Fruit fly (Drosophila melanogaster) whole organism, embryonic: ENCODE measurements around the gene Vps13D.

ENCODE experiments used
- Bdp1 ChIP-seq: fragments of 200-800 bp; sonication (Bioruptor generic); optimal IDR thresholded peaks from 3 replicates; lab custom pipeline; 2016; ENCODE audit warnings: missing biosample characterization, missing genetic modification characterization
- Bgb ChIP-seq: fragments of 200-800 bp; sonication (Bioruptor generic); IDR thresholded peaks from 2 replicates; pipeline ENCODE4 v1.3.6; 2022; ENCODE audit warnings: missing biosample characterization, missing genetic modification characterization; ENCODE audit not compliant: partially characterized antibody
- CG11398 ChIP-seq: fragments of 200-800 bp; sonication (Bioruptor generic); optimal IDR thresholded peaks from 2 replicates; lab custom pipeline; 2016; ENCODE audit warnings: missing biosample characterization, missing genetic modification characterization
- CG11695 ChIP-seq: fragments of 200-800 bp; sonication (Bioruptor generic); IDR thresholded peaks from 3 replicates; pipeline ENCODE4 v1.3.6; 2022; ENCODE audit warnings: missing biosample characterization, missing genetic modification characterization
- CG12071 ChIP-seq: fragments of 200-800 bp; sonication (Bioruptor generic); optimal IDR thresholded peaks from 3 replicates; lab custom pipeline; 2018; ENCODE audit warnings: missing biosample characterization, mild to moderate bottlenecking, missing genetic modification characterization
- CG12659 ChIP-seq: fragments of 200-800 bp; sonication (Bioruptor generic); optimal IDR thresholded peaks from 3 replicates; lab custom pipeline; 2017; ENCODE audit warnings: mild to moderate bottlenecking, missing biosample characterization, missing genetic modification reagents, missing genetic modification characterization
- CG1792 ChIP-seq: fragments of 200-800 bp; sonication (Bioruptor generic); optimal IDR thresholded peaks from 2 replicates; lab custom pipeline; 2016; ENCODE audit warnings: missing biosample characterization, missing genetic modification characterization
- CG30020 ChIP-seq: fragments of 200-800 bp; optimal IDR thresholded peaks from 2 replicates; lab custom pipeline; 2019; ENCODE audit warnings: missing biosample characterization, mild to moderate bottlenecking, missing genetic modification characterization, moderate library complexity
- CG30403 ChIP-seq: fragments of 200-800 bp; sonication (Bioruptor generic); optimal IDR thresholded peaks from 3 replicates; lab custom pipeline; 2016; ENCODE audit warnings: missing biosample characterization, missing genetic modification characterization
- CG42726 ChIP-seq: fragments of 200-800 bp; sonication (Bioruptor generic); IDR thresholded peaks from 2 replicates; pipeline ENCODE4 v1.3.6; 2022; ENCODE audit warnings: missing biosample characterization, missing genetic modification characterization; ENCODE audit not compliant: partially characterized antibody
- CG4360 ChIP-seq: fragments of 200-800 bp; sonication (Bioruptor generic); IDR thresholded peaks from 2 replicates; pipeline ENCODE4 v1.3.6; 2022; ENCODE audit warnings: missing biosample characterization, missing genetic modification characterization
- CG4707 ChIP-seq: fragments of 200-800 bp; sonication (Bioruptor generic); optimal IDR thresholded peaks from 2 replicates; lab custom pipeline; 2018; ENCODE audit warnings: missing biosample characterization, mild to moderate bottlenecking, missing genetic modification characterization, moderate library complexity
- CG6254 ChIP-seq: fragments of 200-800 bp; sonication (Bioruptor generic); optimal IDR thresholded peaks from 3 replicates; lab custom pipeline; 2017; ENCODE audit warnings: mild to moderate bottlenecking, missing biosample characterization, missing genetic modification reagents, missing genetic modification characterization
- CG6791 ChIP-seq: fragments of 200-800 bp; sonication (Bioruptor generic); IDR thresholded peaks from 3 replicates; pipeline ENCODE4 v1.3.6; 2022; ENCODE audit warnings: missing biosample characterization, missing genetic modification characterization; ENCODE audit not compliant: partially characterized antibody
- CG7372 ChIP-seq: fragments of 200-800 bp; sonication (Bioruptor generic); IDR thresholded peaks from 2 replicates; pipeline ENCODE4 v1.3.6; 2022; ENCODE audit warnings: missing biosample characterization, missing genetic modification characterization
- CG7963 ChIP-seq: fragments of 200-800 bp; sonication (Bioruptor generic); IDR thresholded peaks from 3 replicates; pipeline ENCODE4 v1.3.6; 2022; ENCODE audit warnings: missing biosample characterization, missing genetic modification characterization; ENCODE audit not compliant: partially characterized antibody
- CG8388 ChIP-seq: fragments of 200-800 bp; sonication (Bioruptor generic); optimal IDR thresholded peaks from 2 replicates; lab custom pipeline; 2019; ENCODE audit warnings: missing biosample characterization, mild to moderate bottlenecking, missing genetic modification characterization, moderate library complexity
- ERR ChIP-seq: fragments of 200-800 bp; sonication (Bioruptor generic); optimal IDR thresholded peaks from 2 replicates; lab custom pipeline; 2016; ENCODE audit warnings: missing biosample characterization, missing genetic modification characterization
- Ets65A ChIP-seq: fragments of 200-800 bp; sonication (Bioruptor generic); peaks from one replicate; lab custom pipeline; 2016; ENCODE audit warnings: missing biosample characterization, missing genetic modification characterization
- MTF-1 ChIP-seq: fragments of 200-800 bp; sonication (Bioruptor generic); optimal IDR thresholded peaks from 2 replicates; lab custom pipeline; 2018; ENCODE audit warnings: missing biosample characterization, mild to moderate bottlenecking, missing genetic modification characterization, borderline replicate concordance
- NC2α ChIP-seq: fragments of 200-800 bp; sonication (Bioruptor generic); optimal IDR thresholded peaks from 2 replicates; lab custom pipeline; 2016; ENCODE audit warnings: missing biosample characterization, missing genetic modification characterization
- Opbp ChIP-seq: fragments of 200-800 bp; sonication (Bioruptor generic); IDR thresholded peaks from 3 replicates; pipeline ENCODE4 v1.3.6; 2022; ENCODE audit warnings: missing biosample characterization, missing genetic modification characterization; ENCODE audit not compliant: partially characterized antibody
- Scr ChIP-seq: fragments of 200-800 bp; sonication (Bioruptor generic); IDR thresholded peaks from 2 replicates; pipeline ENCODE4 v1.3.6; 2022; ENCODE audit warnings: missing biosample characterization, missing genetic modification characterization; ENCODE audit not compliant: partially characterized antibody
- amos ChIP-seq: fragments of 200-800 bp; sonication (Bioruptor generic); IDR thresholded peaks from 2 replicates; pipeline ENCODE4 v1.3.6; 2022; ENCODE audit warnings: missing biosample characterization, missing genetic modification characterization; ENCODE audit not compliant: partially characterized antibody
- ato ChIP-seq: fragments of 200-800 bp; sonication (Bioruptor generic); IDR thresholded peaks from 2 replicates; pipeline ENCODE4 v1.3.6; 2022; ENCODE audit warnings: missing biosample characterization, missing genetic modification characterization; ENCODE audit not compliant: partially characterized antibody
- bbx ChIP-seq: fragments of 200-800 bp; sonication (Bioruptor generic); IDR thresholded peaks from 2 replicates; pipeline ENCODE4 v1.3.6; 2022; ENCODE audit warnings: missing biosample characterization, missing genetic modification characterization; ENCODE audit not compliant: partially characterized antibody
- bigmax ChIP-seq: fragments of 200-800 bp; sonication (Bioruptor generic); optimal IDR thresholded peaks from 2 replicates; lab custom pipeline; 2018; ENCODE audit warnings: missing biosample characterization, mild to moderate bottlenecking, missing genetic modification characterization
- chinmo ChIP-seq: fragments of 200-800 bp; sonication (Bioruptor generic); IDR thresholded peaks from 4 replicates; pipeline ENCODE4 v1.3.6; 2022; ENCODE audit warnings: missing biosample characterization, missing genetic modification characterization; ENCODE audit not compliant: partially characterized antibody
- chm ChIP-seq: fragments of 200-800 bp; sonication (Bioruptor generic); IDR thresholded peaks from 2 replicates; pipeline ENCODE4 v1.3.6; 2022; ENCODE audit warnings: missing biosample characterization, missing genetic modification characterization
- gcm2 ChIP-seq: fragments of 200-800 bp; sonication (Bioruptor generic); optimal IDR thresholded peaks from 2 replicates; lab custom pipeline; 2016; ENCODE audit warnings: missing biosample characterization, missing genetic modification characterization
- hbn ChIP-seq: fragments of 200-800 bp; sonication (Bioruptor generic); IDR thresholded peaks from 2 replicates; pipeline ENCODE4 v1.3.6; 2022; ENCODE audit warnings: missing biosample characterization, missing genetic modification characterization; ENCODE audit not compliant: partially characterized antibody
- knrl ChIP-seq: fragments of 200-800 bp; sonication (Bioruptor generic); IDR thresholded peaks from 3 replicates; pipeline ENCODE4 v1.3.6; 2022; ENCODE audit warnings: missing biosample characterization, missing genetic modification characterization; ENCODE audit not compliant: partially characterized antibody
- luna ChIP-seq: fragments of 200-800 bp; sonication (Bioruptor generic); optimal IDR thresholded peaks from 2 replicates; lab custom pipeline; 2016; ENCODE audit warnings: missing biosample characterization, missing genetic modification characterization
- nom ChIP-seq: fragments of 200-800 bp; sonication (Bioruptor generic); optimal IDR thresholded peaks from 2 replicates; lab custom pipeline; 2017; ENCODE audit warnings: missing biosample characterization, missing genetic modification characterization, mild to moderate bottlenecking, moderate library complexity, missing genetic modification reagents
- sna ChIP-seq: fragments of 200-800 bp; sonication (Bioruptor generic); IDR thresholded peaks from 2 replicates; pipeline ENCODE4 v1.3.6; 2022; ENCODE audit warnings: missing biosample characterization, missing genetic modification characterization; ENCODE audit not compliant: partially characterized antibody
- tio ChIP-seq: fragments of 200-800 bp; sonication (Bioruptor generic); optimal IDR thresholded peaks from 2 replicates; lab custom pipeline; 2017; ENCODE audit warnings: missing biosample characterization, missing genetic modification characterization, inconsistent platforms
- tna ChIP-seq: fragments of 200-800 bp; sonication (Bioruptor generic); IDR thresholded peaks from 2 replicates; pipeline ENCODE4 v1.3.6; 2022; ENCODE audit warnings: missing biosample characterization, missing genetic modification characterization; ENCODE audit not compliant: partially characterized antibody
- toy ChIP-seq: fragments of 200-800 bp; sonication (Bioruptor generic); IDR thresholded peaks from 2 replicates; pipeline ENCODE4 v1.3.6; 2022; ENCODE audit warnings: missing biosample characterization, missing genetic modification characterization
- trh ChIP-seq: fragments of 200-800 bp; sonication (Bioruptor generic); optimal IDR thresholded peaks from 2 replicates; lab custom pipeline; 2016; ENCODE audit warnings: missing biosample characterization, missing genetic modification characterization
- twi ChIP-seq: fragments of 200-800 bp; optimal IDR thresholded peaks from 2 replicates; lab custom pipeline; 2019; ENCODE audit warnings: missing biosample characterization, mild to moderate bottlenecking, missing genetic modification characterization, moderate library complexity
- unpg ChIP-seq: fragments of 200-800 bp; sonication (Bioruptor generic); optimal IDR thresholded peaks from 3 replicates; lab custom pipeline; 2018; ENCODE audit warnings: missing biosample characterization, mild to moderate bottlenecking, missing genetic modification characterization, moderate library complexity
- vnd ChIP-seq: fragments of 200-800 bp; sonication (Bioruptor generic); IDR thresholded peaks from 3 replicates; pipeline ENCODE4 v1.3.6; 2022; ENCODE audit warnings: missing biosample characterization, missing genetic modification characterization; ENCODE audit not compliant: partially characterized antibody
- vvl ChIP-seq: fragments of 200-800 bp; sonication (Bioruptor generic); IDR thresholded peaks from 2 replicates; pipeline ENCODE4 v1.3.6; 2022; ENCODE audit warnings: missing biosample characterization, missing genetic modification characterization
- zen2 ChIP-seq: fragments of 200-800 bp; sonication (Bioruptor generic); IDR thresholded peaks from 3 replicates; pipeline ENCODE4 v1.3.6; 2022; ENCODE audit warnings: missing biosample characterization, missing genetic modification characterization; ENCODE audit not compliant: partially characterized antibody
- zf30C ChIP-seq: fragments of 200-800 bp; sonication (Bioruptor generic); optimal IDR thresholded peaks from 3 replicates; lab custom pipeline; 2018; ENCODE audit warnings: missing biosample characterization, mild to moderate bottlenecking, missing genetic modification characterization

The Vps13D gene

dm6 chr3L:12814806-12815205, 60.0 kb downstream of the Vps13D start (continued):
- TF ChIP-seq zf30C (GFP tag; lab: Kevin White, UChicago): no peak
- peak; percentile 98 for TF ChIP-seq Bdp1 (GFP tag; lab: Kevin White, UChicago)
- TF ChIP-seq knrl (GFP tag; lab: Robert Waterston, UW): peak; percentile 28; the same call in 2 of the 3 replicates
- TF ChIP-seq nom (GFP tag; lab: Kevin White, UChicago): no peak
- peak; percentile 83 for TF ChIP-seq CG7963 (GFP tag; lab: Robert Waterston, UW)
- peak; percentile 6 for TF ChIP-seq CG12659
- peak; percentile 49 for TF ChIP-seq CG4360 (GFP tag; lab: Robert Waterston, UW)
- no peak for TF ChIP-seq CG4707 (GFP tag; lab: Kevin White, UChicago)
- TF ChIP-seq hbn (GFP tag; lab: Robert Waterston, UW): no peak
- no peak for TF ChIP-seq CG6254 (GFP tag; lab: Kevin White, UChicago)
- no peak for TF ChIP-seq gcm2 (GFP tag; lab: Kevin White, UChicago)
- TF ChIP-seq vvl (GFP tag; lab: Robert Waterston, UW): no peak
- peak; percentile 35; the same call in 1 of the 3 replicates for TF ChIP-seq zen2 (GFP tag; lab: Robert Waterston, UW)
- TF ChIP-seq CG11398: no peak
- no peak for TF ChIP-seq MTF-1 (GFP tag; lab: Kevin White, UChicago)
- TF ChIP-seq NC2α (GFP tag; lab: Kevin White, UChicago): no peak
- TF ChIP-seq chinmo: peak; percentile 78; the same call in 2 of the 4 replicates
- no peak for TF ChIP-seq CG8388 (GFP tag; lab: Kevin White, UChicago)
- peak; percentile 55; the same call in 2 of the 3 replicates for TF ChIP-seq vnd (GFP tag; lab: Robert Waterston, UW)
- TF ChIP-seq CG7372 (GFP tag; lab: Robert Waterston, UW): no peak
- no peak for TF ChIP-seq trh (GFP tag; lab: Kevin White, UChicago)
- peak; percentile 43; the same call in 1 of the 2 replicates for TF ChIP-seq Scr (GFP tag; lab: Robert Waterston, UW)
- no peak for TF ChIP-seq luna (GFP tag; lab: Kevin White, UChicago)
- TF ChIP-seq CG6791 (GFP tag; lab: Robert Waterston, UW): peak; percentile 84
- no peak for TF ChIP-seq unpg (GFP tag; lab: Kevin White, UChicago)

DNA sequence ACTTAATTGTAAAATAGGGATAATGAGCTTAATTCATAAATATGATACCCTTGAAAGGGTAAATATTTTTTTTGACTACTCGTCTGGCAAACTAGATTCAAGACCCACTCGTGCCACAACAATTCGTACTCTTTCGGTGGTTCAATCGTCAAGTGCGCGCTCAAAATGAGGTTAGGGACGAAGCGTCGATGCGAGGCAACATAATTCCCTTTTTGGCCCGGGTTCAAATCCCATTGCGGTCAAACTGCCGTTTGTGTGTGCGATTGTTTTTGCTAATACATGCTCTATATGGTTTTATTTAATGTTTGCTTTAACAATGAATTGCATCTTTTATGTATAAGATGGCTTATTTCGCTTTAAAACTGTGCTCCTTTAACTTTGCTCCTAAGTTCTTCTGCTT, 60.9 kb downstream of the Vps13D start:
- peak; percentile 98 for TF ChIP-seq bigmax (GFP tag; lab: Kevin White, UChicago)
- TF ChIP-seq CG1792 (GFP tag; lab: Kevin White, UChicago): no peak
- no peak for TF ChIP-seq CG12071 (GFP tag; lab: Kevin White, UChicago)
- TF ChIP-seq Opbp (GFP tag; lab: Robert Waterston, UW): peak; percentile 48; the same call in 2 of the 3 replicates
- no peak for TF ChIP-seq tio
- peak; percentile 67 for TF ChIP-seq Bgb (GFP tag; lab: Robert Waterston, UW)
- TF ChIP-seq toy (GFP tag; lab: Robert Waterston, UW): no peak
- peak; percentile 80; the same call in 1 of the 2 replicates for TF ChIP-seq CG42726 (GFP tag; lab: Robert Waterston, UW)
- TF ChIP-seq Bdp1 (GFP tag; lab: Kevin White, UChicago): peak; percentile 99
- peak; percentile 51 for TF ChIP-seq bbx (GFP tag; lab: Robert Waterston, UW)
- TF ChIP-seq Scr (GFP tag; lab: Robert Waterston, UW): peak; percentile 38
- TF ChIP-seq amos (GFP tag; lab: Robert Waterston, UW): peak; percentile 62
- TF ChIP-seq CG30020 (tag; lab: Kevin White, UChicago): no peak
- peak; percentile 47; the same call in 1 of the 2 replicates for TF ChIP-seq sna (GFP tag; lab: Robert Waterston, UW)
- TF ChIP-seq ato (GFP tag; lab: Robert Waterston, UW): peak; percentile 68
- TF ChIP-seq chm (GFP tag; lab: Robert Waterston, UW): 0 out of 2 replicates have a peak, but pooled peaks have one; percentile 33
- TF ChIP-seq CG6791 (GFP tag; lab: Robert Waterston, UW): peak; percentile 80; the same call in 2 of the 3 replicates
- 0 out of 3 replicates have a peak, but pooled peaks have one; percentile 12 for TF ChIP-seq CG11695 (GFP tag; lab: Robert Waterston, UW)
- no peak for TF ChIP-seq CG30403 (GFP tag; lab: Kevin White, UChicago)
- peak; percentile 48 for TF ChIP-seq ERR (GFP tag; lab: Kevin White, UChicago)
- peak; percentile 36; the same call in 2 of the 3 replicates for TF ChIP-seq knrl (GFP tag; lab: Robert Waterston, UW)
- peak; percentile 63; the same call in 2 of the 3 replicates for TF ChIP-seq CG7963 (GFP tag; lab: Robert Waterston, UW)
- peak; percentile 56; the same call in 2 of the 3 replicates for TF ChIP-seq vnd (GFP tag; lab: Robert Waterston, UW)
- peak; percentile 56 for TF ChIP-seq tna (GFP tag; lab: Robert Waterston, UW)
- peak; percentile 75 for TF ChIP-seq Ets65A (GFP tag; lab: Kevin White, UChicago)
- TF ChIP-seq twi: no peak
